Fruit fly (Drosophila melanogaster): Measurements from ENCODE around the gene Srp54k.

The Srp54k gene

dm6 chr3L:5182255-5182993, 29.9 kb downstream of the Srp54k start (continued):
- TF ChIP-seq Meics (GFP tag; optimal IDR thresholded peaks at IDR 0.05) = peak; percentile 63
- TF ChIP-seq wdn (GFP tag; IDR thresholded peaks at IDR 0.05) = peak; percentile 27; the same call in 1 of the 2 replicates
- TF ChIP-seq CG10274 (GFP tag; optimal IDR thresholded peaks at IDR 0.05) = no peak
- peak; percentile 53; the same call in 1 of the 2 replicates for TF ChIP-seq Ptx1 (GFP tag; IDR thresholded peaks at IDR 0.05)
- no peak for TF ChIP-seq CG4424 (GFP tag; optimal IDR thresholded peaks at IDR 0.05)
- no peak for TF ChIP-seq sima (GFP tag; optimal IDR thresholded peaks at IDR 0.05)
- no peak for TF ChIP-seq Hmx (GFP tag; optimal IDR thresholded peaks at IDR 0.05)
- no peak for TF ChIP-seq trh (GFP tag; optimal IDR thresholded peaks at IDR 0.05)
- no peak for TF ChIP-seq Jarid2 (GFP tag; optimal IDR thresholded peaks at IDR 0.05)
- TF ChIP-seq Ravus (GFP tag; IDR thresholded peaks at IDR 0.05) = no peak
- peak; percentile 52 for TF ChIP-seq CG1603 (tag; optimal IDR thresholded peaks at IDR 0.05)
- no peak for TF ChIP-seq CG7745 (tag; optimal IDR thresholded peaks at IDR 0.05)
- TF ChIP-seq slou (GFP tag; optimal IDR thresholded peaks at IDR 0.05) = peak; percentile 20
- no peak for TF ChIP-seq psq (GFP tag; optimal IDR thresholded peaks at IDR 0.05)
- TF ChIP-seq zen2 (GFP tag; IDR thresholded peaks at IDR 0.05; ENCODE audit: partially characterized antibody) = no peak
- no peak for TF ChIP-seq dmrt11E (tag; optimal IDR thresholded peaks at IDR 0.05)
- no peak for TF ChIP-seq MTF-1 (GFP tag; optimal IDR thresholded peaks at IDR 0.05; ENCODE audit: borderline replicate concordance)
- peak; percentile 8 for TF ChIP-seq sqz (GFP tag; optimal IDR thresholded peaks at IDR 0.05)
- TF ChIP-seq Atf3 (GFP tag; optimal IDR thresholded peaks at IDR 0.05) = peak; percentile 20
- TF ChIP-seq cas (GFP tag; IDR thresholded peaks at IDR 0.05) = no peak
- TF ChIP-seq CG6765 (GFP tag; optimal IDR thresholded peaks at IDR 0.05) = no peak
- TF ChIP-seq gcm2 (GFP tag; optimal IDR thresholded peaks at IDR 0.05) = no peak
- no peak for TF ChIP-seq amos (GFP tag; IDR thresholded peaks at IDR 0.05; ENCODE audit: partially characterized antibody)
- TF ChIP-seq Poxn (GFP tag; IDR thresholded peaks at IDR 0.05) = no peak
- TF ChIP-seq fd64A (GFP tag; optimal IDR thresholded peaks at IDR 0.05) = no peak
- no peak for TF ChIP-seq schlank (tag; optimal IDR thresholded peaks at IDR 0.05)
- TF ChIP-seq YL-1 (GFP tag; optimal IDR thresholded peaks at IDR 0.05) = no peak
- peak in 1 of 2 experiments; percentile 49 for TF ChIP-seq eve (GFP tag; optimal IDR thresholded peaks at IDR 0.05)
- TF ChIP-seq CG6791 (GFP tag; IDR thresholded peaks at IDR 0.05; ENCODE audit: partially characterized antibody) = no peak
- TF ChIP-seq Hsf (GFP tag; optimal IDR thresholded peaks at IDR 0.05) = no peak
- no peak for TF ChIP-seq CG8290 (GFP tag; optimal IDR thresholded peaks at IDR 0.05)
- TF ChIP-seq CG8290 (tag; optimal IDR thresholded peaks at IDR 0.05) = peak in 1 of 2 experiments; percentile 53
- no peak for TF ChIP-seq CG1647 (GFP tag; optimal IDR thresholded peaks at IDR 0.05)
- no peak for TF ChIP-seq CG2199 (GFP tag; IDR thresholded peaks at IDR 0.05)
- no peak for TF ChIP-seq CG6272 (GFP tag; IDR thresholded peaks at IDR 0.05)
- no peak for TF ChIP-seq CG8478 (optimal IDR thresholded peaks at IDR 0.05)
- TF ChIP-seq CG34376 (GFP tag; optimal IDR thresholded peaks at IDR 0.05) = no peak
- TF ChIP-seq pros (GFP tag; optimal IDR thresholded peaks at IDR 0.05) = peak; percentile 82
- no peak for TF ChIP-seq emc (GFP tag; optimal IDR thresholded peaks at IDR 0.05)
- TF ChIP-seq fru (optimal IDR thresholded peaks at IDR 0.05) = no peak
- peak; percentile 59; the same call in 1 of the 2 replicates for TF ChIP-seq Xrp1 (GFP tag; IDR thresholded peaks at IDR 0.05)
- TF ChIP-seq CG31388 (GFP tag; optimal IDR thresholded peaks at IDR 0.05) = no peak
- no peak for TF ChIP-seq ac (GFP tag; optimal IDR thresholded peaks at IDR 0.05)
- no peak for TF ChIP-seq CG9797 (GFP tag; optimal IDR thresholded peaks at IDR 0.05)
- TF ChIP-seq lbe (GFP tag; optimal IDR thresholded peaks at IDR 0.05) = no peak
- peak; percentile 51 for TF ChIP-seq CG3281 (GFP tag; optimal IDR thresholded peaks at IDR 0.05)
- TF ChIP-seq CG3163 (GFP tag; optimal IDR thresholded peaks at IDR 0.05) = no peak
- no peak for TF ChIP-seq Pdp1 (GFP tag; optimal IDR thresholded peaks at IDR 0.05)
- TF ChIP-seq CG18599 (GFP tag; optimal IDR thresholded peaks at IDR 0.05) = peak; percentile 80
- no peak for TF ChIP-seq CG11247 (GFP tag; IDR thresholded peaks at IDR 0.05)
- TF ChIP-seq crol (GFP tag; IDR thresholded peaks at IDR 0.05) = peak; percentile 63

Data from whole organism, embryonic.